Worm (Caenorhabditis elegans): Measurements from ENCODE around the gene klf-1.

The klf-1 gene

ce11 chrIII:2858334-2858733 is 16.3 kb upstream of the klf-1 start:
- TF ChIP-seq pha-4 (tag; optimal IDR thresholded peaks at IDR 0.05) (no peak), drap-1 (GFP tag; optimal IDR thresholded peaks at IDR 0.05) (no peak), lsy-2 (tag; optimal IDR thresholded peaks at IDR 0.05) (no peak), ces-1 (GFP tag; optimal IDR thresholded peaks at IDR 0.05) (no peak), cnd-1 (tag; optimal IDR thresholded peaks at IDR 0.05) (no peak), ceh-83 (GFP tag; optimal IDR thresholded peaks at IDR 0.05) (no peak)

- no peak for TF ChIP-seq unc-120 (tag; optimal IDR thresholded peaks at IDR 0.05; ENCODE audit: poor library complexity, severe bottlenecking)
- TF ChIP-seq drap-1 (GFP tag; optimal IDR thresholded peaks at IDR 0.05) = no peak
- TF ChIP-seq lsy-2 (tag; optimal IDR thresholded peaks at IDR 0.05) = no peak
- TF ChIP-seq nhr-76 (tag; optimal IDR thresholded peaks at IDR 0.05) = no peak
- no peak for TF ChIP-seq ces-1 (GFP tag; optimal IDR thresholded peaks at IDR 0.05)
- TF ChIP-seq nhr-28 (tag; optimal IDR thresholded peaks at IDR 0.05) = no peak
- no peak for TF ChIP-seq nhr-2 (tag; optimal IDR thresholded peaks at IDR 0.05)
- TF ChIP-seq ceh-43 (GFP tag; optimal IDR thresholded peaks at IDR 0.05) = no peak
- TF ChIP-seq hlh-1 (tag; optimal IDR thresholded peaks at IDR 0.05) = no peak
These were observed 9.9 kb upstream of the klf-1 start for ce11 chrIII:2864669-2865068.

- no peak for TF ChIP-seq ztf-11 (tag; optimal IDR thresholded peaks at IDR 0.05)
- TF ChIP-seq M03D4.4 (tag; optimal IDR thresholded peaks at IDR 0.05) = no peak
These were observed 8.0 kb upstream of the klf-1 start for ce11 chrIII:2866597-2866996.

ce11 chrIII:2868416-2868815 is 6.2 kb upstream of the klf-1 start:
- TF ChIP-seq sem-2 (GFP tag; optimal IDR thresholded peaks at IDR 0.05) (no peak), drap-1 (GFP tag; optimal IDR thresholded peaks at IDR 0.05) (no peak)

- TF ChIP-seq snpc-4 (tag; optimal IDR thresholded peaks at IDR 0.05) (no peak), unc-39 (tag; optimal IDR thresholded peaks at IDR 0.05) (no peak), lin-32 (GFP tag; optimal IDR thresholded peaks at IDR 0.05) (no peak), ceh-43 (GFP tag; optimal IDR thresholded peaks at IDR 0.05) (no peak), blmp-1 (tag; optimal IDR thresholded peaks at IDR 0.05) (no peak), bed-3 (GFP tag; optimal IDR thresholded peaks at IDR 0.05) (no peak), ces-1 (GFP tag; optimal IDR thresholded peaks at IDR 0.05) (no peak), lsy-2 (tag; optimal IDR thresholded peaks at IDR 0.05) (no peak), drap-1 (GFP tag; optimal IDR thresholded peaks at IDR 0.05) (no peak), nhr-2 (tag; optimal IDR thresholded peaks at IDR 0.05) (no peak), sptf-1 (tag; optimal IDR thresholded peaks at IDR 0.05) (no peak), nhr-12 (tag; optimal IDR thresholded peaks at IDR 0.05) (no peak), mab-5 (tag; optimal IDR thresholded peaks at IDR 0.05) (no peak), ztf-11 (tag; optimal IDR thresholded peaks at IDR 0.05) (no peak)
These were observed 5.6 kb upstream of the klf-1 start for ce11 chrIII:2869033-2869432.

- no peak for TF ChIP-seq nhr-2 (tag; optimal IDR thresholded peaks at IDR 0.05)
These were observed 5.1 kb upstream of the klf-1 start for ce11 chrIII:2869512-2869911.

ce11 chrIII:2870228-2870627 is 4.4 kb upstream of the klf-1 start:
- TF ChIP-seq ceh-43 (GFP tag; optimal IDR thresholded peaks at IDR 0.05) = no peak
- TF ChIP-seq elt-1 (tag; optimal IDR thresholded peaks at IDR 0.05; ENCODE audit: borderline replicate concordance, insufficient read depth) = no peak
- TF ChIP-seq elt-3 (tag; optimal IDR thresholded peaks at IDR 0.05) = no peak
- no peak for TF ChIP-seq nhr-2 (tag; optimal IDR thresholded peaks at IDR 0.05)
- TF ChIP-seq nhr-76 (tag; optimal IDR thresholded peaks at IDR 0.05) = no peak
- TF ChIP-seq blmp-1 (tag; optimal IDR thresholded peaks at IDR 0.05) = no peak
- TF ChIP-seq nhr-12 (tag; optimal IDR thresholded peaks at IDR 0.05) = no peak
- TF ChIP-seq ceh-39 (tag; optimal IDR thresholded peaks at IDR 0.05) = no peak
- TF ChIP-seq flh-1 (GFP tag; optimal IDR thresholded peaks at IDR 0.05) = no peak
- TF ChIP-seq hlh-1 (tag; optimal IDR thresholded peaks at IDR 0.05) = no peak
- no peak for TF ChIP-seq tbx-8 (GFP tag; optimal IDR thresholded peaks at IDR 0.05)
- no peak for TF ChIP-seq zip-8 (tag; optimal IDR thresholded peaks at IDR 0.05)
- TF ChIP-seq nhr-237 (tag; optimal IDR thresholded peaks at IDR 0.05) = no peak
- TF ChIP-seq ceh-83 (GFP tag; optimal IDR thresholded peaks at IDR 0.05) = no peak
- no peak for TF ChIP-seq cnd-1 (tag; optimal IDR thresholded peaks at IDR 0.05)
- no peak for TF ChIP-seq mab-5 (tag; optimal IDR thresholded peaks at IDR 0.05)
- no peak for TF ChIP-seq lin-13 (tag; optimal IDR thresholded peaks at IDR 0.05)
- TF ChIP-seq lin-32 (GFP tag; optimal IDR thresholded peaks at IDR 0.05) = no peak
- no peak for TF ChIP-seq lsy-2 (tag; optimal IDR thresholded peaks at IDR 0.05)

All from whole organism, mixed stage, embryonic.